Worm (Caenorhabditis elegans): Measurements from ENCODE around the gene ttr-16.

DNA sequence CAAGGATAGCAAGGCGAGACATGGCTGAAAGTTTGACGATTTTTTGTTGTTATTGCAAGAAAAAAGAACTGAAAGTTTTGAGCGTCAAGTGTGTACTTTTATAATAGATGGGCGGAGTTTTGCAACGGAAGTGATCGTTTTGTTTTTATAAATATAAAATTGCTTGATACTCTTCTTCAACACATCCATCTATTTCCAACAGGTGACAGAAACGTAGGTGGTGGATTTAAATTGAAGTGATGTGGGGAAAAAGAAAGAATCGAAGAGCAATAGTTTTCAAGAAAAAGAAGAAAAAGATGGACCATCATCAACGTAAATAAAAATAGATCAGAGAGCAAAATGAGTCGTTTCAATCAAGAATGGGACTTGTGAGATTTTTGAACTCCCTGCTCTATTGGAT, 3.1 kb upstream of the ttr-16 start, which contains the start of gene ttr-17:
- TF ChIP-seq flt-1 (GFP tag; IDR thresholded peaks at IDR 0.05) (no peak), F13C5.2 (tag; optimal IDR thresholded peaks at IDR 0.05) (no peak), ama-1 (optimal IDR thresholded peaks at IDR 0.05) (no peak), hmg-4 (GFP tag; optimal IDR thresholded peaks at IDR 0.05) (no peak), tbx-37 (GFP tag; conservative IDR thresholded peaks at IDR 0.05) (no peak), sea-1 (GFP tag; conservative IDR thresholded peaks at IDR 0.05) (no peak), tbx-11 (GFP tag; IDR thresholded peaks at IDR 0.05) (no peak), ceh-36 (tag; optimal IDR thresholded peaks at IDR 0.05) (no peak), B0310.2 (tag; optimal IDR thresholded peaks at IDR 0.05) (no peak), ceh-13 (GFP tag; optimal IDR thresholded peaks at IDR 0.05) (no peak), hnd-1 (tag; optimal IDR thresholded peaks at IDR 0.05) (no peak), scrt-1 (GFP tag; IDR thresholded peaks at IDR 0.05) (no peak), ets-7 (tag; optimal IDR thresholded peaks at IDR 0.05) (no peak), hmbx-1 (tag; optimal IDR thresholded peaks at IDR 0.05) (no peak)
